In genomic region chrX:10585158-10585634, dm6 we compare ENCODE assay signal across 1 fruit fly cellular context.
TF ChIP-seq lines count a peak whose summit lies in the region.

TSS of gene spri (minus strand) at chrX:10585422.

TF ChIP-seq in whole organism, embryonic, 481 proteins besides CTCF, POLR2A, EP300 and RAD21 (continued from another document):
- TF ChIP-seq CG11504 (tag; optimal IDR thresholded peaks at IDR 0.05; lab: Kevin White, UChicago) (peak; percentile 12), CG13287 (GFP tag; IDR thresholded peaks at IDR 0.05; lab: Robert Waterston, UW; ENCODE audit: partially characterized antibody) (peak; percentile 29; the same call in 1 of the 2 replicates), CG4360 (GFP tag; IDR thresholded peaks at IDR 0.05; lab: Robert Waterston, UW) (peak; percentile 89), sna (GFP tag; IDR thresholded peaks at IDR 0.05; lab: Robert Waterston, UW; ENCODE audit: partially characterized antibody) (0 out of 2 replicates have a peak, but pooled peaks have one; percentile 18), unpg (GFP tag; optimal IDR thresholded peaks at IDR 0.05; lab: Kevin White, UChicago) (peak; percentile 6), CG14965 (GFP tag; optimal IDR thresholded peaks at IDR 0.05; lab: Kevin White, UChicago; ENCODE audit: borderline replicate concordance) (no peak), Deaf1 (tag; optimal IDR thresholded peaks at IDR 0.05; lab: Kevin White, UChicago) (peak; percentile 94), zfh1 (GFP tag; IDR thresholded peaks at IDR 0.05; lab: Robert Waterston, UW) (no peak), Xbp1 (GFP tag; optimal IDR thresholded peaks at IDR 0.05; lab: Kevin White, UChicago) (no peak), CG2875 (GFP tag; optimal IDR thresholded peaks at IDR 0.05; lab: Kevin White, UChicago) (no peak), CG1792 (GFP tag; optimal IDR thresholded peaks at IDR 0.05; lab: Kevin White, UChicago) (no peak), crp (GFP tag; optimal IDR thresholded peaks at IDR 0.05; lab: Kevin White, UChicago) (no peak), her (GFP tag; optimal IDR thresholded peaks at IDR 0.05; lab: Kevin White, UChicago) (peak; percentile 17), Meics (GFP tag; optimal IDR thresholded peaks at IDR 0.05; lab: Kevin White, UChicago) (peak; percentile 6), pfk (GFP tag; optimal IDR thresholded peaks at IDR 0.05; lab: Kevin White, UChicago) (no peak), Awh (GFP tag; IDR thresholded peaks at IDR 0.05; lab: Robert Waterston, UW) (0 out of 2 replicates have a peak, but pooled peaks have one; percentile 10), Jarid2 (GFP tag; optimal IDR thresholded peaks at IDR 0.05; lab: Kevin White, UChicago) (peak; percentile 83), CG30431 (GFP tag; optimal IDR thresholded peaks at IDR 0.05; lab: Kevin White, UChicago) (no peak), CG15479 (GFP tag; optimal IDR thresholded peaks at IDR 0.05; lab: Kevin White, UChicago) (peak; percentile 56), kni (GFP tag; optimal IDR thresholded peaks at IDR 0.05; lab: Kevin White, UChicago) (no peak), CG15011 (GFP tag; optimal IDR thresholded peaks at IDR 0.05; lab: Kevin White, UChicago) (no peak), CG17359 (tag; optimal IDR thresholded peaks at IDR 0.05; lab: Kevin White, UChicago) (peak; percentile 14), Six4 (GFP tag; optimal IDR thresholded peaks at IDR 0.05; lab: Kevin White, UChicago) (peak; percentile 4), exex (tag; optimal IDR thresholded peaks at IDR 0.05; lab: Kevin White, UChicago) (peak; percentile 4), CG18262 (tag; optimal IDR thresholded peaks at IDR 0.05; lab: Kevin White, UChicago) (no peak), CG10543 (GFP tag; optimal IDR thresholded peaks at IDR 0.05; lab: Kevin White, UChicago) (peak; percentile 34), zen2 (GFP tag; IDR thresholded peaks at IDR 0.05; lab: Robert Waterston, UW; ENCODE audit: partially characterized antibody) (no peak), grau (tag; optimal IDR thresholded peaks at IDR 0.05; lab: Kevin White, UChicago) (peak; percentile 10), CG12744 (GFP tag; optimal IDR thresholded peaks at IDR 0.05; lab: Kevin White, UChicago) (no peak), CG17328 (GFP tag; IDR thresholded peaks at IDR 0.05; lab: Robert Waterston, UW) (0 out of 2 replicates have a peak, but pooled peaks have one; percentile 19), Xrp1 (GFP tag; IDR thresholded peaks at IDR 0.05; lab: Robert Waterston, UW) (no peak), CG17361 (GFP tag; IDR thresholded peaks at IDR 0.05; lab: Robert Waterston, UW) (no peak), CG4282 (GFP tag; optimal IDR thresholded peaks at IDR 0.05; lab: Kevin White, UChicago) (no peak), Lpt (GFP tag; optimal IDR thresholded peaks at IDR 0.05; lab: Kevin White, UChicago) (no peak), tna (GFP tag; IDR thresholded peaks at IDR 0.05; lab: Robert Waterston, UW; ENCODE audit: partially characterized antibody) (0 out of 2 replicates have a peak, but pooled peaks have one; percentile 22), dm (GFP tag; optimal IDR thresholded peaks at IDR 0.05; lab: Kevin White, UChicago) (no peak), Rfx (GFP tag; IDR thresholded peaks at IDR 0.05; lab: Robert Waterston, UW) (peak; percentile 43), CG5180 (GFP tag; optimal IDR thresholded peaks at IDR 0.05; lab: Kevin White, UChicago) (peak; percentile 97), CG1233 (GFP tag; optimal IDR thresholded peaks at IDR 0.05; lab: Kevin White, UChicago) (no peak), CG8765 (GFP tag; IDR thresholded peaks at IDR 0.05; lab: Robert Waterston, UW) (no peak), Hr51 (GFP tag; optimal IDR thresholded peaks at IDR 0.05; lab: Kevin White, UChicago) (peak in 1 of 2 experiments; percentile 33), grn (GFP tag; optimal IDR thresholded peaks at IDR 0.05; lab: Kevin White, UChicago) (no peak), CG34376 (GFP tag; optimal IDR thresholded peaks at IDR 0.05; lab: Kevin White, UChicago) (peak; percentile 52), Fer3 (tag; optimal IDR thresholded peaks at IDR 0.05; lab: Kevin White, UChicago) (no peak), B-H2 (GFP tag; optimal IDR thresholded peaks at IDR 0.05; lab: Kevin White, UChicago) (no peak), hth (optimal IDR thresholded peaks at IDR 0.05; lab: Kevin White, UChicago) (no peak), CG17186 (GFP tag; optimal IDR thresholded peaks at IDR 0.05; lab: Kevin White, UChicago) (no peak), CG32532 (GFP tag; IDR thresholded peaks at IDR 0.05; lab: Robert Waterston, UW) (peak; percentile 51), CG3065 (GFP tag; optimal IDR thresholded peaks at IDR 0.05; lab: Kevin White, UChicago) (no peak), CG12391 (tag; optimal IDR thresholded peaks at IDR 0.05; lab: Kevin White, UChicago) (peak; percentile 7), Chrac-16 (GFP tag; optimal IDR thresholded peaks at IDR 0.05; lab: Kevin White, UChicago) (no peak), prd (optimal IDR thresholded peaks at IDR 0.05; lab: Kevin White, UChicago) (no peak), prd (GFP tag; IDR thresholded peaks at IDR 0.05; lab: Robert Waterston, UW) (0 out of 3 replicates have a peak, but pooled peaks have one; percentile 5), ase (GFP tag; IDR thresholded peaks at IDR 0.05; lab: Robert Waterston, UW) (0 out of 3 replicates have a peak, but pooled peaks have one; percentile 45), CG12769 (tag; optimal IDR thresholded peaks at IDR 0.05; lab: Kevin White, UChicago) (peak; percentile 48), yki (optimal IDR thresholded peaks at IDR 0.05; lab: Kevin White, UChicago) (no peak), CG16813 (GFP tag; IDR thresholded peaks at IDR 0.05; lab: Robert Waterston, UW; ENCODE audit: partially characterized antibody) (no peak), Sin3A (optimal IDR thresholded peaks at IDR 0.05; lab: Kevin White, UChicago) (no peak), Mad (GFP tag; optimal IDR thresholded peaks at IDR 0.05; lab: Kevin White, UChicago) (no peak), HLH3B (GFP tag; IDR thresholded peaks at IDR 0.05; lab: Robert Waterston, UW) (0 out of 2 replicates have a peak, but pooled peaks have one; percentile 37), Aef1 (GFP tag; IDR thresholded peaks at IDR 0.05; lab: Robert Waterston, UW) (peak; percentile 32; the same call in 1 of the 3 replicates), Hand (GFP tag; optimal IDR thresholded peaks at IDR 0.05; lab: Kevin White, UChicago) (no peak), ci (GFP tag; IDR thresholded peaks at IDR 0.05; lab: Robert Waterston, UW) (peak; percentile 54; the same call in 2 of the 3 replicates), CG6791 (GFP tag; IDR thresholded peaks at IDR 0.05; lab: Robert Waterston, UW; ENCODE audit: partially characterized antibody) (no peak), vvl (GFP tag; IDR thresholded peaks at IDR 0.05; lab: Robert Waterston, UW) (no peak), CG10366 (GFP tag; IDR thresholded peaks at IDR 0.05; lab: Robert Waterston, UW) (no peak), phol (tag; optimal IDR thresholded peaks at IDR 0.05; lab: Kevin White, UChicago) (no peak), CG8290 (GFP tag; optimal IDR thresholded peaks at IDR 0.05; lab: Kevin White, UChicago) (no peak), CG8290 (tag; optimal IDR thresholded peaks at IDR 0.05; lab: Kevin White, UChicago) (peak in 1 of 2 experiments; percentile 47), bowl (GFP tag; IDR thresholded peaks at IDR 0.05; lab: Robert Waterston, UW) (no peak), CG13894 (tag; optimal IDR thresholded peaks at IDR 0.05; lab: Kevin White, UChicago) (peak; percentile 1), run (tag; optimal IDR thresholded peaks at IDR 0.05; lab: Kevin White, UChicago) (no peak), CG11695 (GFP tag; IDR thresholded peaks at IDR 0.05; lab: Robert Waterston, UW) (no peak), stc (GFP tag; IDR thresholded peaks at IDR 0.05; lab: Robert Waterston, UW) (0 out of 2 replicates have a peak, but pooled peaks have one; percentile 21), Sox102F (GFP tag; optimal IDR thresholded peaks at IDR 0.05; lab: Kevin White, UChicago) (peak; percentile 31), CG31365 (tag; optimal IDR thresholded peaks at IDR 0.05; lab: Kevin White, UChicago) (no peak), D19B (GFP tag; optimal IDR thresholded peaks at IDR 0.05; lab: Kevin White, UChicago) (no peak), amos (GFP tag; IDR thresholded peaks at IDR 0.05; lab: Robert Waterston, UW; ENCODE audit: partially characterized antibody) (peak; percentile 12; the same call in 1 of the 2 replicates), CG8359 (GFP tag; optimal IDR thresholded peaks at IDR 0.05; lab: Kevin White, UChicago; ENCODE audit: borderline replicate concordance) (no peak), Hmx (GFP tag; optimal IDR thresholded peaks at IDR 0.05; lab: Kevin White, UChicago) (no peak), row (GFP tag; IDR thresholded peaks at IDR 0.05; lab: Robert Waterston, UW) (peak; percentile 57), Kr (GFP tag; optimal IDR thresholded peaks at IDR 0.05; lab: Kevin White, UChicago) (no peak), CG2120 (GFP tag; optimal IDR thresholded peaks at IDR 0.05; lab: Kevin White, UChicago) (peak; percentile 1), slou (GFP tag; optimal IDR thresholded peaks at IDR 0.05; lab: Kevin White, UChicago) (no peak), inv (GFP tag; IDR thresholded peaks at IDR 0.05; lab: Robert Waterston, UW; ENCODE audit: partially characterized antibody) (no peak), CG3281 (GFP tag; optimal IDR thresholded peaks at IDR 0.05; lab: Kevin White, UChicago) (no peak)
